Worm (Caenorhabditis elegans) whole organism, L4 larva: ENCODE data around the gene Y39A1A.17.

Experiments
- D1046.2 ChIP-seq: fragments of 200-800 bp; sonication (Bioruptor generic); IDR thresholded peaks from 2 replicates; pipeline ENCODE4 v1.3.6; 2022; ENCODE audit warnings: missing genetic modification characterization, missing compliant biosample characterization
- F10B5.3 ChIP-seq: sonication (generic microtip); optimal IDR thresholded peaks from 2 replicates; lab custom pipeline; 2016; ENCODE audit warnings: mild to moderate bottlenecking, missing genetic modification characterization, missing compliant biosample characterization
- F26F4.8 ChIP-seq: fragments of 200-800 bp; sonication (Bioruptor generic); conservative IDR thresholded peaks from 2 replicates; pipeline ENCODE4 v1.3.6; 2022; ENCODE audit warnings: missing genetic modification characterization, missing compliant biosample characterization
- R02D3.7 ChIP-seq: fragments of 150-350 bp; sonication (generic microtip); optimal IDR thresholded peaks from 3 replicates; lab custom pipeline; 2014; ENCODE audit warnings: missing biosample characterization, missing genetic modification characterization
- T20F7.1 ChIP-seq: fragments of 200-800 bp; sonication (Bioruptor generic); optimal IDR thresholded peaks from 2 replicates; lab custom pipeline; 2018; ENCODE audit warnings: mild to moderate bottlenecking, missing genetic modification characterization, missing compliant biosample characterization
- Y105C5A.15 ChIP-seq: fragments of 200-800 bp; sonication (Bioruptor generic); IDR thresholded peaks from 2 replicates; pipeline ENCODE4 v1.3.6; 2022; ENCODE audit warnings: missing genetic modification characterization, missing compliant biosample characterization
- Y48G9A.11 ChIP-seq: fragments of 200-800 bp; sonication (Bioruptor generic); IDR thresholded peaks from 2 replicates; pipeline ENCODE4 v1.3.6; 2022; ENCODE audit warnings: missing genetic modification reagents, missing genetic modification characterization, missing compliant biosample characterization
- Y75B8A.6 ChIP-seq: fragments of 200-800 bp; sonication (Bioruptor generic); IDR thresholded peaks from 2 replicates; pipeline ENCODE4 v1.3.6; 2022; ENCODE audit warnings: missing genetic modification reagents, missing genetic modification characterization, missing compliant biosample characterization
- arid-1 ChIP-seq: fragments of 200-800 bp; sonication (Bioruptor generic); conservative IDR thresholded peaks from 2 replicates; pipeline ENCODE4 v1.3.6; 2022; ENCODE audit warnings: missing genetic modification reagents, missing genetic modification characterization, missing compliant biosample characterization
- attf-4 ChIP-seq: sonication (generic microtip); optimal IDR thresholded peaks from 3 replicates; lab custom pipeline; 2017; ENCODE audit warnings: missing biosample characterization, missing genetic modification characterization
- ceh-20 ChIP-seq: fragments of 200-800 bp; sonication (Bioruptor generic); IDR thresholded peaks from 2 replicates; pipeline ENCODE4 v1.3.6; 2022; ENCODE audit warnings: missing genetic modification reagents, missing genetic modification characterization, missing compliant biosample characterization
- ceh-44 ChIP-seq: fragments of 200-800 bp; sonication (Bioruptor generic); IDR thresholded peaks from 2 replicates; pipeline ENCODE4 v1.3.6; 2022; ENCODE audit warnings: missing genetic modification reagents, missing genetic modification characterization, missing compliant biosample characterization
- ceh-62 ChIP-seq: sonication (generic microtip); optimal IDR thresholded peaks from 2 replicates; lab custom pipeline; 2017; ENCODE audit warnings: missing biosample characterization, missing genetic modification characterization
- daf-12 ChIP-seq: fragments of 150-350 bp; optimal IDR thresholded peaks from 2 replicates; lab custom pipeline; 2014; ENCODE audit warnings: missing biosample characterization, missing genetic modification reagents, missing genetic modification characterization
- daf-16 ChIP-seq, 3 experiments: sonication (generic microtip); optimal IDR thresholded peaks; 2 replicates each; lab custom pipeline; 2016 to 2017; ENCODE audit warnings: missing genetic modification characterization in 3 of 3, missing genetic modification reagents in 3 of 3, mild to moderate bottlenecking in 2 of 3, missing compliant biosample characterization in 2 of 3, missing biosample characterization in 1 of 3, moderate library complexity in 1 of 3
- duxl-1 ChIP-seq: sonication (generic microtip); optimal IDR thresholded peaks from 2 replicates; lab custom pipeline; 2016; ENCODE audit warnings: mild to moderate bottlenecking, missing genetic modification characterization, moderate library complexity, missing compliant biosample characterization; ENCODE audit not compliant: poor library complexity
- egl-43 ChIP-seq: fragments of 200-800 bp; sonication (Bioruptor generic); IDR thresholded peaks from 2 replicates; pipeline ENCODE4 v1.3.6; 2022; ENCODE audit warnings: missing genetic modification reagents, missing genetic modification characterization, missing compliant biosample characterization
- hlh-11 ChIP-seq: fragments of 200-800 bp; sonication (Bioruptor generic); optimal IDR thresholded peaks from 2 replicates; lab custom pipeline; 2018; ENCODE audit warnings: mild to moderate bottlenecking, missing genetic modification characterization, missing compliant biosample characterization
- hmg-1.1 ChIP-seq: fragments of 200-800 bp; sonication (Bioruptor generic); IDR thresholded peaks from 2 replicates; pipeline ENCODE4 v1.3.6; 2022; ENCODE audit warnings: missing genetic modification reagents, missing genetic modification characterization, missing compliant biosample characterization
- lim-7 ChIP-seq: fragments of 200-800 bp; sonication (Bioruptor generic); IDR thresholded peaks from 2 replicates; pipeline ENCODE4 v1.3.6; 2022; ENCODE audit warnings: missing genetic modification characterization, missing compliant biosample characterization
- lin-29 ChIP-seq: fragments of 200-800 bp; sonication (Bioruptor generic); IDR thresholded peaks from 2 replicates; pipeline ENCODE4 v1.3.6; 2022; ENCODE audit warnings: missing genetic modification reagents, missing genetic modification characterization, missing compliant biosample characterization
- lin-38 ChIP-seq: fragments of 200-800 bp; sonication (Bioruptor generic); IDR thresholded peaks from 2 replicates; pipeline ENCODE4 v1.3.6; 2022; ENCODE audit warnings: missing genetic modification reagents, missing genetic modification characterization, missing compliant biosample characterization
- madf-9 ChIP-seq: fragments of 200-800 bp; sonication (Bioruptor generic); conservative IDR thresholded peaks from 2 replicates; pipeline ENCODE4 v1.3.6; 2022; ENCODE audit warnings: missing genetic modification reagents, missing genetic modification characterization, missing compliant biosample characterization
- mdt-29 ChIP-seq: fragments of 200-800 bp; sonication (Bioruptor generic); IDR thresholded peaks from 2 replicates; pipeline ENCODE4 v1.3.6; 2022; ENCODE audit warnings: missing genetic modification reagents, missing genetic modification characterization, missing compliant biosample characterization
- nhr-10 ChIP-seq: fragments of 150-350 bp; optimal IDR thresholded peaks from 2 replicates; lab custom pipeline; 2014; ENCODE audit warnings: missing biosample characterization, missing genetic modification characterization
- nhr-28 ChIP-seq: fragments of 150-350 bp; optimal IDR thresholded peaks from 2 replicates; lab custom pipeline; 2014; ENCODE audit warnings: missing biosample characterization, missing genetic modification characterization
- nhr-48 ChIP-seq: sonication (generic microtip); optimal IDR thresholded peaks from 2 replicates; lab custom pipeline; 2016; ENCODE audit warnings: mild to moderate bottlenecking, missing genetic modification characterization, missing compliant biosample characterization
- nhr-77 ChIP-seq: fragments of 150-350 bp; optimal IDR thresholded peaks from 2 replicates; lab custom pipeline; 2014; ENCODE audit warnings: missing biosample characterization, missing genetic modification characterization
- php-3 ChIP-seq: fragments of 200-800 bp; sonication (Bioruptor generic); IDR thresholded peaks from 2 replicates; pipeline ENCODE4 v1.3.6; 2022; ENCODE audit warnings: missing genetic modification reagents, missing genetic modification characterization, missing compliant biosample characterization
- pqm-1 ChIP-seq: sonication (generic microtip); optimal IDR thresholded peaks from 2 replicates; lab custom pipeline; 2017; ENCODE audit warnings: missing biosample characterization, missing genetic modification characterization
- rbr-2 ChIP-seq: sonication (generic microtip); optimal IDR thresholded peaks from 2 replicates; lab custom pipeline; 2016; ENCODE audit warnings: missing genotype, missing genetic modification characterization, missing compliant biosample characterization
- saeg-2 ChIP-seq: fragments of 200-800 bp; sonication (Bioruptor generic); IDR thresholded peaks from 2 replicates; pipeline ENCODE4 v1.3.6; 2022; ENCODE audit warnings: missing genetic modification reagents, missing genetic modification characterization, missing compliant biosample characterization
- set-16 ChIP-seq: fragments of 200-800 bp; sonication (Bioruptor generic); IDR thresholded peaks from 2 replicates; pipeline ENCODE4 v1.3.6; 2022; ENCODE audit warnings: missing genetic modification reagents, missing genetic modification characterization, missing compliant biosample characterization
- snpc-1.2 ChIP-seq: fragments of 200-800 bp; sonication (Bioruptor generic); IDR thresholded peaks from 2 replicates; pipeline ENCODE4 v1.3.6; 2022; ENCODE audit warnings: missing genetic modification reagents, missing genetic modification characterization, missing compliant biosample characterization
- spr-3 ChIP-seq: fragments of 200-800 bp; sonication (Bioruptor generic); optimal IDR thresholded peaks from 2 replicates; lab custom pipeline; 2018; ENCODE audit warnings: mild to moderate bottlenecking, missing genetic modification characterization, missing compliant biosample characterization
- unc-62 ChIP-seq, 3 experiments: fragments of 150-350 bp in 1 of 3; sonication (generic microtip); optimal IDR thresholded peaks in 2 of 3; peaks in 1 of 3; 1 replicate in 1 of 3; 2 replicates in 2 of 3; lab custom pipeline; 2014 to 2017; ENCODE audit warnings: missing biosample characterization in 3 of 3, missing genetic modification characterization in 3 of 3, missing genetic modification reagents in 3 of 3, missing genotype in 1 of 3
- vab-7 ChIP-seq: fragments of 200-800 bp; sonication (Bioruptor generic); IDR thresholded peaks from 2 replicates; pipeline ENCODE4 v1.3.6; 2022; ENCODE audit warnings: missing genetic modification reagents, missing genetic modification characterization, missing compliant biosample characterization
- zip-11 ChIP-seq: fragments of 200-800 bp; sonication (Bioruptor generic); IDR thresholded peaks from 2 replicates; pipeline ENCODE4 v1.3.6; 2022; ENCODE audit warnings: missing genetic modification characterization, missing compliant biosample characterization
- ztf-7 ChIP-seq: fragments of 150-350 bp; optimal IDR thresholded peaks from 2 replicates; lab custom pipeline; 2014; ENCODE audit warnings: missing biosample characterization, missing genetic modification characterization

The Y39A1A.17 gene

DNA sequence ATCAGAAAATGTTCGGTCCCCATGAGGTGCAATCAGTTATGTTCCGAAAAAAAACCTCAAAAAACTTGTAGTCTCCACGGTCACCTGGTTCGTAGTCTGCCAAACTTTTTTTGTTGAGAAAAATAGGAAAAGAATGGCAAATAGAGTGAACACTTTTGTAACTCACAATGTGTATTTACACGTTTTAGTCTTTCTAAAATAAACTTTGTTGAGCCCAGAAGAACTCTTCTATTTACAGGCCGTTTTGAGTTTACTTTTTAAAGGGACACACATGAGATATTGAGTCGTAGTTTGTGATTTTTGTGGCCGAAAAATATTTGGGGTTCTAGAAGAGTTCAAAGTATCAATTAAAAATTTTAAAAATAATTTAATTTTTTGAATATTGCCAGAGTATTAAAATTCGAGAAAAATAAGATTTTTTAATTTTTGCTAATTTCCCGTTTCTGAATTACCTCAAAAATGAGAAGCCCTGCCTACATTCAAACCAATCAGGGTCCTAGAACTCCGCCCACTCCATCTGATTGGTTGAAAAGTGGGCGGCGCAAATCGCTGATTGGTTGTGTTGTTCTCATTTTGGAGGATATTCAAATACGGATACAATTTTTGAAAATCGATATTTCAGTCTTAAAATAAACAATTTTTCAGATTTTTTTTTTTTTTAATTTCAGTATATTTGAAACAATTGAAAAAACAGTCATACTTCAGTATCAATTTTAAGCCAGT, 43.8 kb upstream of the Y39A1A.17 start:
- peak; percentile 46 for TF ChIP-seq nhr-28 (tag; lab: Kevin White, UChicago)
- no peak for TF ChIP-seq hlh-11

DNA sequence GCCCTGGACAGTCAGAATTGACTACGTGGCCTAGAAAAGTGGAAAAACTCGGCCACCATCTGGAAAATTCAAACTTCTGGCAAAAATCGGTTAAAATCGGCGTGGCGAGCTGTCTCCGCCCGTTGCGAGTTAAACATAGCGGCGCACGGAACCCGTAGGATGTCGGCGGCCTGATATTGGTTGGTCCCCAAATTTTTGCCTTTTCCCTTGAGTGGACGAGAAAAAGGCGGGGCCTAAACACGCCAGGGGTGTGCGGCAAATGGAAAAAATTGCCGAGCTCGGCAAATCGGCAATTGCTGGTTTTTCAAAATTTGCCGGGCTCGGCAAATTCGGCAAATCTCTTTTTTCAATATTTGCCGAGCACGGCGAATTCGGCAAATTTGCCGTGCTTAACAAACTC, 42.4 kb upstream of the Y39A1A.17 start:
- TF ChIP-seq vab-7 (GFP tag; lab: Robert Waterston, UW) = peak; percentile 40; the same call in 1 of the 2 replicates
- TF ChIP-seq lim-7 (GFP tag; lab: Robert Waterston, UW) = no peak
- peak; percentile 37; the same call in 1 of the 2 replicates for TF ChIP-seq D1046.2
- peak; percentile 48 for TF ChIP-seq lin-38 (GFP tag; lab: Robert Waterston, UW)
- TF ChIP-seq egl-43 (GFP tag; lab: Robert Waterston, UW) = 0 out of 2 replicates have a peak, but pooled peaks have one; percentile 17
- no peak for TF ChIP-seq daf-16 (GFP tag; optimal IDR thresholded peaks at IDR 0.05; lab: Kevin White, UChicago)
- TF ChIP-seq daf-16 (tag; optimal IDR thresholded peaks at IDR 0.05; lab: Kevin White, UChicago) = no peak
- TF ChIP-seq Y75B8A.6 (GFP tag; lab: Robert Waterston, UW) = no peak
- no peak for TF ChIP-seq spr-3 (GFP tag; lab: Kevin White, UChicago)
- TF ChIP-seq set-16 (GFP tag; lab: Robert Waterston, UW) = 0 out of 2 replicates have a peak, but pooled peaks have one; percentile 20
- no peak for TF ChIP-seq zip-11 (GFP tag; lab: Robert Waterston, UW)
- TF ChIP-seq ceh-44 = 0 out of 2 replicates have a peak, but pooled peaks have one; percentile 18
- TF ChIP-seq F26F4.8 (GFP tag; lab: Robert Waterston, UW) = 0 out of 2 replicates have a peak, but pooled peaks have one; percentile 17
- TF ChIP-seq unc-62 (GFP tag; optimal IDR thresholded peaks at IDR 0.05 in 1 of 2; lab: Kevin White, UChicago) = no peak
- TF ChIP-seq unc-62 (tag; optimal IDR thresholded peaks at IDR 0.05; lab: Kevin White, UChicago) = no peak
- peak; percentile 64; the same call in 1 of the 2 replicates for TF ChIP-seq snpc-1.2 (GFP tag; lab: Robert Waterston, UW)
- TF ChIP-seq Y48G9A.11 (GFP tag; lab: Robert Waterston, UW) = peak; percentile 50; the same call in 1 of the 2 replicates
- TF ChIP-seq madf-9 (GFP tag; lab: Robert Waterston, UW) = 0 out of 2 replicates have a peak, but pooled peaks have one; percentile 29
- TF ChIP-seq php-3 (GFP tag; lab: Robert Waterston, UW) = 0 out of 2 replicates have a peak, but pooled peaks have one; percentile 34
- no peak for TF ChIP-seq nhr-77 (tag; lab: Kevin White, UChicago)
- no peak for TF ChIP-seq duxl-1 (tag; lab: Kevin White, UChicago)
- no peak for TF ChIP-seq attf-4 (tag; lab: Kevin White, UChicago)
- no peak for TF ChIP-seq nhr-28 (tag; lab: Kevin White, UChicago)
- no peak for TF ChIP-seq hmg-1.1 (GFP tag; lab: Robert Waterston, UW)
- TF ChIP-seq mdt-29 (GFP tag; lab: Robert Waterston, UW) = peak; percentile 59; the same call in 1 of the 2 replicates
- no peak for TF ChIP-seq nhr-10
- TF ChIP-seq Y105C5A.15 (GFP tag; lab: Robert Waterston, UW) = no peak
- TF ChIP-seq R02D3.7 (tag; lab: Kevin White, UChicago) = no peak
- no peak for TF ChIP-seq lin-29

DNA sequence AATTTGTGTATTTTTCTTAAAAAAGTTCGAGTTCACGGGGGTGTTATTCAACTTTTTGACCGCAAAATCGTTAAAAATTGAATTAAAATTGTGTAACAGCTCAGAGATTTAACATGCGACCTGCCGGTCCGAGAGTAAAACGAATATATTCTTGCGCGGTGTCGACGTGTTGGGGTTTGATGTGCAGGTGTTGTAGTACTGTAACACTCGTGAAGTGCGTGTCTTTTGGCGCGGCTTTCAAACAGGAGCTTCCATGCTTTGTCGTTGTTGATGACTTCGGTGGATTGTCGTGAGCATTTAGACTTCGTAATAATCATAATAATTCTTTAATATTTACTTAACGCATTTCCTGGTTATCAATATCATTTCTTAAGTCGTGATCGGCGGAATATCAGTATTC, 39.6 kb upstream of the Y39A1A.17 start, which contains the start of gene tat-3:
TSS of gene tat-3 (minus strand) at position 196 of the 400 bp plus-strand sequence.
- no peak for TF ChIP-seq duxl-1 (tag; lab: Kevin White, UChicago)
- TF ChIP-seq ceh-20 = no peak
- TF ChIP-seq nhr-10 = no peak
- TF ChIP-seq nhr-48 (tag; lab: Kevin White, UChicago) = no peak
- no peak for TF ChIP-seq ztf-7
- no peak for TF ChIP-seq snpc-1.2 (GFP tag; lab: Robert Waterston, UW)
- TF ChIP-seq F10B5.3 (tag; lab: Kevin White, UChicago) = no peak
- no peak for TF ChIP-seq nhr-28 (tag; lab: Kevin White, UChicago)
- TF ChIP-seq R02D3.7 (tag; lab: Kevin White, UChicago) = no peak
- TF ChIP-seq ceh-62 (tag; lab: Kevin White, UChicago) = no peak
- no peak for TF ChIP-seq rbr-2 (tag; lab: Kevin White, UChicago)
- no peak for TF ChIP-seq arid-1 (GFP tag; lab: Robert Waterston, UW)
- no peak for TF ChIP-seq saeg-2 (GFP tag; lab: Robert Waterston, UW)
- no peak for TF ChIP-seq pqm-1 (tag; lab: Kevin White, UChicago)
- TF ChIP-seq T20F7.1 (GFP tag; lab: Kevin White, UChicago) = no peak
- TF ChIP-seq daf-12 (tag; lab: Kevin White, UChicago) = no peak
